Worm (Caenorhabditis elegans) whole organism, L1 larva: ENCODE results near the gene dph-5.

ENCODE experiments used
- C16A3.4 ChIP-seq: fragments of 150-350 bp; optimal IDR thresholded peaks from 2 replicates; lab custom pipeline; 2014; ENCODE audit warnings: missing biosample characterization, missing genetic modification characterization
- Y116A8C.19 ChIP-seq: sonication (generic microtip); optimal IDR thresholded peaks from 2 replicates; lab custom pipeline; 2016; ENCODE audit warnings: missing compliant biosample characterization, missing genetic modification characterization, borderline replicate concordance
- alr-1 ChIP-seq: fragments of 200-800 bp; sonication (Bioruptor generic); optimal IDR thresholded peaks from 2 replicates; lab custom pipeline; 2018; ENCODE audit warnings: borderline replicate concordance, mild to moderate bottlenecking, missing genetic modification characterization, missing compliant biosample characterization
- ceh-82 ChIP-seq, 3 experiments: fragments of 150-350 bp in 1 of 3; sonication (generic microtip) in 2 of 3; optimal IDR thresholded peaks; 2 replicates each; lab custom pipeline; 2014 to 2017; ENCODE audit warnings: missing biosample characterization in 3 of 3, missing genetic modification characterization in 3 of 3
- ces-1 ChIP-seq: fragments of 150-350 bp; optimal IDR thresholded peaks from 2 replicates; lab custom pipeline; 2014; ENCODE audit warnings: missing biosample characterization, missing genetic modification reagents, missing genetic modification characterization
- dpl-1 ChIP-seq, 3 experiments: fragments of 150-350 bp in 2 of 3; sonication (generic microtip) in 1 of 3; optimal IDR thresholded peaks; 2 replicates each; lab custom pipeline; 2014 to 2017; ENCODE audit warnings: missing biosample characterization in 3 of 3, missing genetic modification characterization in 3 of 3, missing genetic modification reagents in 3 of 3
- efl-1 ChIP-seq, 4 experiments: fragments of 150-350 bp; optimal IDR thresholded peaks in 3 of 4; peaks in 1 of 4; 1 replicate in 1 of 4; 2 replicates in 3 of 4; lab custom pipeline; 2014; ENCODE audit warnings: missing biosample characterization in 2 of 4, missing genetic modification characterization in 2 of 4, missing genetic modification reagents in 2 of 4
- elt-2 ChIP-seq: sonication (generic microtip); optimal IDR thresholded peaks from 2 replicates; lab custom pipeline; 2016; ENCODE audit warnings: missing genetic modification characterization, mild to moderate bottlenecking, inconsistent platforms, missing compliant biosample characterization, missing genetic modification reagents
- fkh-10 ChIP-seq: sonication (generic microtip); optimal IDR thresholded peaks from 2 replicates; lab custom pipeline; 2017; ENCODE audit warnings: missing biosample characterization, missing genetic modification reagents, missing genetic modification characterization
- fos-1 ChIP-seq: fragments of 150-350 bp; optimal IDR thresholded peaks from 2 replicates; lab custom pipeline; 2014; ENCODE audit warnings: missing biosample characterization, missing genetic modification characterization
- grh-1 ChIP-seq: fragments of 200-800 bp; sonication (Bioruptor generic); IDR thresholded peaks from 2 replicates; pipeline ENCODE4 v1.3.6; 2022; ENCODE audit warnings: missing genetic modification reagents, missing genetic modification characterization, missing compliant biosample characterization
- hlh-17 ChIP-seq: fragments of 200-800 bp; sonication (Bioruptor generic); optimal IDR thresholded peaks from 2 replicates; lab custom pipeline; 2018; ENCODE audit warnings: missing genetic modification characterization, mild to moderate bottlenecking, missing compliant biosample characterization, moderate library complexity, borderline replicate concordance
- hlh-4 ChIP-seq: sonication (generic microtip); optimal IDR thresholded peaks from 2 replicates; lab custom pipeline; 2016; ENCODE audit warnings: mild to moderate bottlenecking, missing genetic modification characterization, missing compliant biosample characterization
- isw-1 ChIP-seq: fragments of 200-800 bp; sonication (Bioruptor generic); IDR thresholded peaks from 2 replicates; pipeline ENCODE4 v1.3.6; 2022; ENCODE audit warnings: missing genetic modification characterization, missing compliant biosample characterization
- lin-14 ChIP-seq: fragments of 200-800 bp; sonication (Bioruptor generic); optimal IDR thresholded peaks from 2 replicates; lab custom pipeline; 2018; ENCODE audit warnings: mild to moderate bottlenecking, missing genetic modification characterization, moderate library complexity, missing compliant biosample characterization
- lin-35 ChIP-seq, 2 experiments: fragments of 150-350 bp; optimal IDR thresholded peaks; 2 replicates each; lab custom pipeline; 2014; ENCODE audit warnings: missing biosample characterization in 2 of 2, missing genetic modification characterization in 2 of 2, missing genetic modification reagents in 2 of 2
- lin-39 ChIP-seq: fragments of 150-350 bp; optimal IDR thresholded peaks from 2 replicates; lab custom pipeline; 2014; ENCODE audit warnings: missing biosample characterization, missing genetic modification reagents, missing genetic modification characterization
- lsy-2 ChIP-seq, 2 experiments: fragments of 150-350 bp; optimal IDR thresholded peaks; 2 replicates each; lab custom pipeline; 2014; ENCODE audit warnings: missing biosample characterization in 2 of 2, missing genetic modification characterization in 2 of 2
- mab-9 ChIP-seq: fragments of 200-800 bp; sonication (Bioruptor generic); IDR thresholded peaks from 2 replicates; pipeline ENCODE4 v1.3.6; 2022; ENCODE audit warnings: missing genetic modification reagents, missing genetic modification characterization, missing compliant biosample characterization
- mep-1 ChIP-seq: fragments of 150-350 bp; optimal IDR thresholded peaks from 2 replicates; lab custom pipeline; 2014; ENCODE audit warnings: missing biosample characterization, missing genetic modification characterization
- nhr-47 ChIP-seq: sonication (generic microtip); optimal IDR thresholded peaks from 2 replicates; lab custom pipeline; 2016; ENCODE audit warnings: mild to moderate bottlenecking, missing genetic modification characterization, moderate library complexity, missing compliant biosample characterization
- nhr-71 ChIP-seq: sonication (generic microtip); optimal IDR thresholded peaks from 2 replicates; lab custom pipeline; 2016; ENCODE audit warnings: mild to moderate bottlenecking, missing genetic modification characterization, moderate library complexity, missing compliant biosample characterization
- nhr-76 ChIP-seq: sonication (generic microtip); optimal IDR thresholded peaks from 2 replicates; lab custom pipeline; 2017; ENCODE audit warnings: missing biosample characterization, missing genetic modification characterization
- nhr-90 ChIP-seq: sonication (generic microtip); optimal IDR thresholded peaks from 2 replicates; lab custom pipeline; 2016; ENCODE audit warnings: mild to moderate bottlenecking, missing genetic modification characterization, missing compliant biosample characterization; ENCODE audit not compliant: poor library complexity
- pax-3 ChIP-seq: fragments of 200-800 bp; sonication (Bioruptor generic); optimal IDR thresholded peaks from 2 replicates; lab custom pipeline; 2018; ENCODE audit warnings: mild to moderate bottlenecking, missing genetic modification characterization, moderate library complexity, missing compliant biosample characterization
- pqm-1 ChIP-seq: sonication (generic microtip); optimal IDR thresholded peaks from 3 replicates; lab custom pipeline; 2017; ENCODE audit warnings: missing biosample characterization, missing genetic modification characterization
- snpc-4 ChIP-seq: fragments of 150-350 bp; optimal IDR thresholded peaks from 2 replicates; lab custom pipeline; 2014; ENCODE audit warnings: missing biosample characterization, missing genetic modification characterization
- unc-130 ChIP-seq: fragments of 150-350 bp; optimal IDR thresholded peaks from 2 replicates; lab custom pipeline; 2017; ENCODE audit warnings: missing biosample characterization, missing genetic modification characterization, inconsistent platforms
- unc-62 ChIP-seq: fragments of 150-350 bp; optimal IDR thresholded peaks from 2 replicates; lab custom pipeline; 2014; ENCODE audit warnings: missing biosample characterization, missing genetic modification reagents, missing genetic modification characterization
- unc-86 ChIP-seq: sonication (generic microtip); optimal IDR thresholded peaks from 2 replicates; lab custom pipeline; 2016; ENCODE audit warnings: missing genetic modification characterization, missing compliant biosample characterization
- vab-15 ChIP-seq: sonication (generic microtip); optimal IDR thresholded peaks from 2 replicates; lab custom pipeline; 2017; ENCODE audit warnings: missing genotype, mild to moderate bottlenecking, missing genetic modification characterization, missing compliant biosample characterization
- xbp-1 ChIP-seq: sonication (generic microtip); optimal IDR thresholded peaks from 2 replicates; lab custom pipeline; 2016; ENCODE audit warnings: missing genetic modification characterization, missing compliant biosample characterization
- zag-1 ChIP-seq: fragments of 150-350 bp; optimal IDR thresholded peaks from 2 replicates; lab custom pipeline; 2014; ENCODE audit warnings: missing biosample characterization, missing genetic modification characterization

The dph-5 gene

ce11 chrII:11333375-11333774, 16.6 kb upstream of the dph-5 start:
- TF ChIP-seq fkh-10 (GFP tag; lab: Kevin White, UChicago) (peak; percentile 44), unc-86 (tag; lab: Kevin White, UChicago) (no peak), lin-14 (GFP tag; lab: Kevin White, UChicago) (peak; percentile 36)

ce11 chrII:11333846-11334638, 15.9 kb upstream of the dph-5 start:
- peak; percentile 9 for TF ChIP-seq mep-1 (tag; lab: Kevin White, UChicago)
- peak; percentile 15 for TF ChIP-seq nhr-71 (tag; lab: Kevin White, UChicago)
- no peak for TF ChIP-seq ceh-82 (tag; optimal IDR thresholded peaks at IDR 0.05; lab: Kevin White, UChicago)
- TF ChIP-seq fos-1 (tag; lab: Kevin White, UChicago) = no peak
- peak; percentile 25 to 56 (median 54) for TF ChIP-seq dpl-1 (GFP tag; optimal IDR thresholded peaks at IDR 0.05; lab: Kevin White, UChicago)
- TF ChIP-seq C16A3.4 (tag; lab: Kevin White, UChicago) = peak; percentile 6
- no peak for TF ChIP-seq grh-1 (GFP tag; lab: Robert Waterston, UW)
- TF ChIP-seq isw-1 = no peak
- peak; percentile 62 for TF ChIP-seq snpc-4 (tag; lab: Kevin White, UChicago)
- no peak for TF ChIP-seq hlh-4 (tag; lab: Kevin White, UChicago)
- no peak for TF ChIP-seq lin-39 (tag; lab: Kevin White, UChicago)
- no peak for TF ChIP-seq pax-3 (tag; lab: Kevin White, UChicago)
- peak; percentile 16 for TF ChIP-seq nhr-90 (tag; lab: Kevin White, UChicago)
- TF ChIP-seq efl-1 (optimal IDR thresholded peaks at IDR 0.05; lab: Kevin White, UChicago) = peak in 1 of 2 experiments; percentile 38
- TF ChIP-seq efl-1 (GFP tag; optimal IDR thresholded peaks at IDR 0.05 in 1 of 2; lab: Kevin White, UChicago) = peak; percentile 42 to 71
- no peak for TF ChIP-seq unc-62
- no peak for TF ChIP-seq alr-1 (tag; lab: Kevin White, UChicago)
- no peak for TF ChIP-seq zag-1 (tag; lab: Kevin White, UChicago)
- TF ChIP-seq lin-35 (GFP tag; optimal IDR thresholded peaks at IDR 0.05; lab: Kevin White, UChicago) = peak in 1 of 2 experiments; percentile 65
- peak; percentile 34 for TF ChIP-seq elt-2
- TF ChIP-seq nhr-76 (tag; lab: Kevin White, UChicago) = no peak
- no peak for TF ChIP-seq xbp-1

- peak; percentile 19 for TF ChIP-seq ces-1 (GFP tag; lab: Kevin White, UChicago)
- peak; percentile 19 for TF ChIP-seq unc-86 (tag; lab: Kevin White, UChicago)
- peak; percentile 12 for TF ChIP-seq nhr-47 (tag; lab: Kevin White, UChicago)
- peak in 1 of 2 experiments; percentile 22 for TF ChIP-seq lsy-2 (tag; optimal IDR thresholded peaks at IDR 0.05; lab: Kevin White, UChicago)
- TF ChIP-seq fkh-10 (GFP tag; lab: Kevin White, UChicago) = peak; percentile 39
- peak in 1 of 3 experiments; percentile 9 for TF ChIP-seq ceh-82 (tag; optimal IDR thresholded peaks at IDR 0.05; lab: Kevin White, UChicago)
- TF ChIP-seq hlh-17 = no peak
- peak; percentile 75 for TF ChIP-seq lin-14 (GFP tag; lab: Kevin White, UChicago)
- TF ChIP-seq mab-9 = no peak
These were observed 14.3 kb upstream of the dph-5 start for ce11 chrII:11335670-11336069.

- TF ChIP-seq nhr-47 (tag; lab: Kevin White, UChicago) = no peak
- TF ChIP-seq Y116A8C.19 (tag; lab: Kevin White, UChicago) = no peak
- TF ChIP-seq vab-15 (tag; lab: Kevin White, UChicago) = no peak
- no peak for TF ChIP-seq unc-86 (tag; lab: Kevin White, UChicago)
- TF ChIP-seq alr-1 (tag; lab: Kevin White, UChicago) = no peak
- TF ChIP-seq unc-130 = no peak
- no peak for TF ChIP-seq pqm-1 (tag; lab: Kevin White, UChicago)
- TF ChIP-seq grh-1 (GFP tag; lab: Robert Waterston, UW) = no peak
- TF ChIP-seq, all 84 proteins: peak for 0
These were observed 13.8 kb upstream of the dph-5 start for ce11 chrII:11336163-11336562.
